Worm (Caenorhabditis elegans) whole organism, L1 larva: Measurements from ENCODE around the gene nhr-181.

Experiments
- C04F5.9 ChIP-seq: sonication (generic microtip); optimal IDR thresholded peaks from 2 replicates; lab custom pipeline; 2016; ENCODE audit warnings: missing genetic modification characterization, missing compliant biosample characterization
- C34B4.2 ChIP-seq: sonication (generic microtip); optimal IDR thresholded peaks from 2 replicates; lab custom pipeline; 2017; ENCODE audit warnings: mild to moderate bottlenecking, missing genetic modification characterization, missing compliant biosample characterization
- F16B12.6 ChIP-seq: fragments of 150-350 bp; optimal IDR thresholded peaks from 2 replicates; lab custom pipeline; 2014; ENCODE audit warnings: missing biosample characterization, missing genetic modification characterization
- aly-2 ChIP-seq: fragments of 150-350 bp; optimal IDR thresholded peaks from 2 replicates; lab custom pipeline; 2014; ENCODE audit warnings: missing biosample characterization, missing genetic modification characterization
- ama-1 ChIP-seq: fragments of 150-350 bp; optimal IDR thresholded peaks from 2 replicates; lab custom pipeline; 2014
- ceh-8 ChIP-seq: fragments of 200-800 bp; sonication (Bioruptor generic); optimal IDR thresholded peaks from 2 replicates; lab custom pipeline; 2018; ENCODE audit warnings: mild to moderate bottlenecking, missing genetic modification characterization, moderate library complexity, missing compliant biosample characterization
- ceh-82 ChIP-seq, 3 experiments: fragments of 150-350 bp in 1 of 3; sonication (generic microtip) in 2 of 3; optimal IDR thresholded peaks; 2 replicates each; lab custom pipeline; 2014 to 2017; ENCODE audit warnings: missing biosample characterization in 3 of 3, missing genetic modification characterization in 3 of 3
- efl-1 ChIP-seq, 4 experiments: fragments of 150-350 bp; optimal IDR thresholded peaks in 3 of 4; peaks in 1 of 4; 1 replicate in 1 of 4; 2 replicates in 3 of 4; lab custom pipeline; 2014; ENCODE audit warnings: missing biosample characterization in 2 of 4, missing genetic modification characterization in 2 of 4, missing genetic modification reagents in 2 of 4
- efl-3 ChIP-seq: fragments of 200-800 bp; sonication (Bioruptor generic); optimal IDR thresholded peaks from 2 replicates; lab custom pipeline; 2018; ENCODE audit warnings: mild to moderate bottlenecking, missing genetic modification characterization, missing compliant biosample characterization
- fkh-8 ChIP-seq: sonication (generic microtip); optimal IDR thresholded peaks from 2 replicates; lab custom pipeline; 2016; ENCODE audit warnings: mild to moderate bottlenecking, missing genetic modification characterization, missing compliant biosample characterization
- hlh-17 ChIP-seq: fragments of 200-800 bp; sonication (Bioruptor generic); optimal IDR thresholded peaks from 2 replicates; lab custom pipeline; 2018; ENCODE audit warnings: missing genetic modification characterization, mild to moderate bottlenecking, missing compliant biosample characterization, moderate library complexity, borderline replicate concordance
- irx-1 ChIP-seq: sonication (generic microtip); optimal IDR thresholded peaks from 2 replicates; lab custom pipeline; 2016; ENCODE audit warnings: missing genetic modification characterization, missing compliant biosample characterization
- isw-1 ChIP-seq: fragments of 200-800 bp; sonication (Bioruptor generic); IDR thresholded peaks from 2 replicates; pipeline ENCODE4 v1.3.6; 2022; ENCODE audit warnings: missing genetic modification characterization, missing compliant biosample characterization
- jun-1 ChIP-seq: fragments of 150-350 bp; optimal IDR thresholded peaks from 2 replicates; lab custom pipeline; 2014; ENCODE audit warnings: missing biosample characterization, missing genetic modification reagents, missing genetic modification characterization
- lin-13 ChIP-seq: fragments of 150-350 bp; optimal IDR thresholded peaks from 2 replicates; lab custom pipeline; 2014; ENCODE audit warnings: missing biosample characterization, missing genetic modification reagents, missing genetic modification characterization
- lin-14 ChIP-seq: fragments of 200-800 bp; sonication (Bioruptor generic); optimal IDR thresholded peaks from 2 replicates; lab custom pipeline; 2018; ENCODE audit warnings: mild to moderate bottlenecking, missing genetic modification characterization, moderate library complexity, missing compliant biosample characterization
- lin-15B ChIP-seq: fragments of 150-350 bp; sonication (generic microtip); optimal IDR thresholded peaks from 3 replicates; lab custom pipeline; 2014; ENCODE audit warnings: missing biosample characterization, missing genetic modification characterization
- mab-9 ChIP-seq: fragments of 200-800 bp; sonication (Bioruptor generic); IDR thresholded peaks from 2 replicates; pipeline ENCODE4 v1.3.6; 2022; ENCODE audit warnings: missing genetic modification reagents, missing genetic modification characterization, missing compliant biosample characterization
- nhr-19 ChIP-seq: fragments of 200-800 bp; sonication (Bioruptor generic); conservative IDR thresholded peaks from 2 replicates; pipeline ENCODE4 v1.3.6; 2022; ENCODE audit warnings: missing genetic modification characterization, missing compliant biosample characterization
- nhr-237 ChIP-seq: fragments of 150-350 bp; optimal IDR thresholded peaks from 2 replicates; lab custom pipeline; 2014; ENCODE audit warnings: missing biosample characterization, missing genetic modification characterization
- nhr-85 ChIP-seq: sonication (generic microtip); peaks from one replicate; lab custom pipeline; 2016; ENCODE audit warnings: missing genetic modification characterization, inconsistent platforms, missing compliant biosample characterization
- snu-23 ChIP-seq: sonication (generic microtip); optimal IDR thresholded peaks from 2 replicates; lab custom pipeline; 2016; ENCODE audit warnings: missing genetic modification characterization, missing compliant biosample characterization
- sptf-1 ChIP-seq: fragments of 150-350 bp; optimal IDR thresholded peaks from 2 replicates; lab custom pipeline; 2014; ENCODE audit warnings: missing biosample characterization, missing genetic modification characterization
- swsn-7 ChIP-seq: sonication (generic microtip); optimal IDR thresholded peaks from 2 replicates; lab custom pipeline; 2016; ENCODE audit warnings: missing genetic modification characterization, missing compliant biosample characterization
- tlp-1 ChIP-seq: fragments of 150-350 bp; optimal IDR thresholded peaks from 2 replicates; lab custom pipeline; 2014; ENCODE audit warnings: missing biosample characterization, missing genetic modification characterization
- unc-130 ChIP-seq: fragments of 150-350 bp; optimal IDR thresholded peaks from 2 replicates; lab custom pipeline; 2017; ENCODE audit warnings: missing biosample characterization, missing genetic modification characterization, inconsistent platforms
- unc-62 ChIP-seq: fragments of 150-350 bp; optimal IDR thresholded peaks from 2 replicates; lab custom pipeline; 2014; ENCODE audit warnings: missing biosample characterization, missing genetic modification reagents, missing genetic modification characterization
- unc-86 ChIP-seq: sonication (generic microtip); optimal IDR thresholded peaks from 2 replicates; lab custom pipeline; 2016; ENCODE audit warnings: missing genetic modification characterization, missing compliant biosample characterization
- zip-4 ChIP-seq: fragments of 200-800 bp; sonication (Bioruptor generic); optimal IDR thresholded peaks from 2 replicates; lab custom pipeline; 2018; ENCODE audit warnings: mild to moderate bottlenecking, missing genetic modification characterization, moderate library complexity, missing compliant biosample characterization
- ztf-4 ChIP-seq: fragments of 150-350 bp; optimal IDR thresholded peaks from 2 replicates; lab custom pipeline; 2014; ENCODE audit warnings: missing biosample characterization, missing genetic modification characterization

The nhr-181 gene

DNA sequence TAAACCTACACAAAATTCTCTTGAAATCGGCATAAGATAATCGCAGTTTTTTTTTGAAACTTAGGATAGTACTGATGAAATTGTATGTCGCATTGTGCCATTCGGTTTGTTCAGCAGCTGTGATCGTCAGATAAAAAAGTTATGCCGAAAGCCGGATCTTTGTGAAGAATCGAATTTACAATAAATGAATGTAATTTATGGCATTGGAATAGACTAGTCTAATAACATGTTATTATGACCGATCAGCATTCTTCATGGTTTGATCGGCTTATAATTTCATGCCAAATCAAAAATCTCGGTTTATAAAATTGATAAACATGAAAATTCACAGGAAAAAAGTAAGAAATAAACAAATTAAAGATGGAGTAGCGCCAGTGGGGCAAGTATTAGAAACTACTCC, 17.7 kb downstream of the nhr-181 start, which contains the start of gene srw-134:
srw-134 (minus strand) TSS at position 101 of the 400 bp plus-strand sequence.
- no peak for TF ChIP-seq nhr-237 (tag; lab: Kevin White, UChicago)

DNA sequence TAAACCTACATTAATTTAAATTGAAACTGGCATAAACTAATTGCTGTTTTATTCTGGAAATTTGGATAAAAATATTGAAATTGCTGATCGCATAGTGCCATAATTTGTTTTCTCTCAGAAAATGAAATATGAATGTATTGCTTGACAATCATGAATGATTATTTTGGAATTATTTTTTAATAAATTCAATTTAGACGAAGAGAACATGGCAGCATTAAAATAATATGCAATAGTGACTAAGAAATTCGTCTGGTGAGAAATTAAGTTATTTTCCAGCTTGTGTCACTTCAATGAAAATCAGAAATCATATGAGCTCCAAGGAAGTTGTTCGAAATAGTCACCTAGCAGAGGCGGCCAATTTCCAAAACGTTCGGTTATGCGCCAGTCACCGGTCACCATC, 19.8 kb downstream of the nhr-181 start, which contains the start of gene srw-133:
srw-133 (minus strand) TSS at position 101 of the 400 bp plus-strand sequence.
- TF ChIP-seq efl-3 (no peak), F16B12.6 (tag; lab: Kevin White, UChicago) (no peak), efl-1 (optimal IDR thresholded peaks at IDR 0.05; lab: Kevin White, UChicago) (no peak), efl-1 (GFP tag; optimal IDR thresholded peaks at IDR 0.05 in 1 of 2; lab: Kevin White, UChicago) (peak in 1 of 2 experiments; percentile 3), fkh-8 (tag; lab: Kevin White, UChicago) (no peak), unc-62 (GFP tag; lab: Kevin White, UChicago) (no peak)
- TF ChIP-seq, all 84 proteins: peak for 1

DNA sequence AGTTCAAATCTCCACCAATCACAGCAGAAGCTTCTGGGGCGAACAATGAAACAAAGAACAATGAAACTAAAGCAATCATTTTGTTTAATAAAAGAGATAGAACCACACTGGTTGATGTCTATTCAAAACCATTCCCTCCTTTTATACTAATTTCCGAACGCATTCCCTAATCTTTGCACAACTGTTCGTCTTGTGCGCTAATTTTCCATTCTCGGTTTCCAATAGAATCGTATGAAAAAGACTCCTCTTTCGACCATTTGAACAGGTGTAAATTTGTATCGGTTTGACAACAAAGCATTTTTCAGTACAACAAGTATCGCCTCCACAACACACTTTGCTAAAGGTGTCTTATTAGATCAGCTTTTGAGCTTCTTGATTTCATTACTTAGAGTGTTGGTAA, 21.2 kb downstream of the nhr-181 start, which contains the start of gene T05B4.8:
T05B4.8 (minus strand) TSS at position 101 of the 400 bp plus-strand sequence.
- no peak for TF ChIP-seq nhr-19 (GFP tag; lab: Robert Waterston, UW)
- TF ChIP-seq efl-1 (optimal IDR thresholded peaks at IDR 0.05; lab: Kevin White, UChicago): no peak
- peak in 1 of 2 experiments; percentile 69 for TF ChIP-seq efl-1 (GFP tag; optimal IDR thresholded peaks at IDR 0.05 in 1 of 2; lab: Kevin White, UChicago)

DNA sequence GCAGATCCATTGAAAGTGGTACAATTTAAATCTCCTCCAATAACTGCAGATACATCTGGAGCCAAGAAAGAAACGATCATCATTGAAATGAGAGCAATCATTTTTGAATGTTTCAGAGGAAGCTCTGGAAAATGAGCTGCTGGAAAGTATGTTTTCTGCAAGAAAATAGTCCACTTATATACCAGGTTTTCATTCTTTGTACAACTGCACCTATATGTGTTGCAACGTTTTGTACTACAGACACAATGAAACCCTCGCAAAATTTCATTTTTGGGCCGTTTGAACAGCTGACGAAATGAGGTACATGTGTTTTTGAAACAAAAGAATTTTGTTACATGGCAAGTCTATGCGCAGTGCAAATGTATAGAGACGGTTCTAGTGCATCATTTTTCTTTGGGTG, 23.5 kb downstream of the nhr-181 start, which contains the start of gene T05B4.9:
T05B4.9 (minus strand) TSS at position 101 of the 400 bp plus-strand sequence.
- TF ChIP-seq mab-9 (no peak), ceh-82 (tag; optimal IDR thresholded peaks at IDR 0.05; lab: Kevin White, UChicago) (no peak), zip-4 (GFP tag; lab: Kevin White, UChicago) (no peak), efl-1 (optimal IDR thresholded peaks at IDR 0.05; lab: Kevin White, UChicago) (no peak), efl-1 (GFP tag; optimal IDR thresholded peaks at IDR 0.05 in 1 of 2; lab: Kevin White, UChicago) (no peak), isw-1 (GFP tag; lab: Robert Waterston, UW) (no peak), aly-2 (no peak)

DNA sequence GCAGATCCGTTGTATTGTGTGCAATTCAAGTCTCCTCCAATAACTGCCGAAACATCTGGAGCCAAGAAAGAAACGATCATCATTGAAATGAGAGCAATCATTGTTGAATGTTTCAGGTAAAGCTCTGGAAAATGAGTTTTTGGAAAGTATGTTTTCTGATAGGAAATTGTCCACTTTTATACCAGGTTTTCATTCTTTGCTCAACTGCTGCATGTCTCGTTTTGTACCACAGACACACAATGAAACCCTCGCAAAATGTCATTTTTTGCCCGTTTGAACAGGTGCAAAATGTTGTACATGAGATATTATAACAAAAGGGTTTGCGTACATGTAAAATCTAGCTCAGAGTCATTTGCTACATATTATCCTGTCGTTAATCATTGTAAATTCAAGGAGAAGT, 25.8 kb downstream of the nhr-181 start, which contains the start of gene T05B4.10:
T05B4.10 (minus strand) TSS at position 101 of the 400 bp plus-strand sequence.
- no peak for TF ChIP-seq ceh-8 (GFP tag; lab: Kevin White, UChicago)
- TF ChIP-seq snu-23: no peak
- no peak for TF ChIP-seq jun-1
- TF ChIP-seq, all 84 proteins: peak for 0

DNA sequence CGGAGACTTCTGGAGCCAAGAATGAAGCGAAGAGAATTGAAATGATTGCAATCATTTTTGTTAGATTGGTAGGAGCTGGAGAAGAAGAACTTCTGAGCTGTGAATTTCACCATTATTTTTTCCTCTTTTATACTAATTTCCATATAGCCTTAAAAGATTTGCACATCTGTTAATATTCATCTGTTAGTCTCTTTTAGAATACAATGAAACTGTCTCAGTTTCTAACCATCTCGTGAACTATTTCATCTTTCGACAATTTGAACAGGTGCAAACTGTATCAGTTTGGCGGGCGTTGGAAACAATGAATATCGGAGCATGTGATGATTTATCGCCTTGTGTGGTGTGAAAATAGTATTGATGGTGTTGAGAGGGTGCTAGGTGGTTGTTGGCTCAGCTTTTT, 27.6 kb downstream of the nhr-181 start, which contains the start of gene phat-5:
phat-5 (minus strand) TSS at position 101 of the 400 bp plus-strand sequence.
- TF ChIP-seq F16B12.6 (tag; lab: Kevin White, UChicago): no peak
- TF ChIP-seq, all 84 proteins: peak for 0

DNA sequence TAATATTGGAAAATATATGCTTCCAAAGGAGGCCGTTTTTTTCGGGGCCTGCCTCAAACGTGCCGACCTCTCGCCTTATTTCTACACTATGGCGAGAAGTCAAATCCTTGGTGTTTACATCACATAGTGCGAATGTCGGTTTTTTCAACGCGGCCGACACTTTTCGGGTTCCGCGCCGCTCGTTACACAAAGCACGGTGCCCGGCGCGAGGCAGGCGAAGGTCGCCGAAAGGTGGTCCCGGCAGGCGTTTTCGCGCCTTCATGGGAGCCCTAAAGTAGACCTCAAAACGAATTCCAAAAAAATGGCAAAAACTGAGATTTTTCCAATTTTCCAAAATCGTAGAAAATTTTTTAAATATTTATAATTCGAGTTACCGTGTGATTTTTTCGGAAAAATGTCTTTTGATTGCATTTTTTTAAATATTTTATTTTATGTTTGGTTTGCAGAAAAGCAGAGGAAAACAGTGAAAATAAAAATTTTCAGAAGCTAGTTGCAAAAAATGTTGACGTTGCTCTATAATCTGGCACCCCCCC, 30.8 kb downstream of the nhr-181 start, which contains the start of gene T05B4.12:
T05B4.12 (minus strand) TSS at position 483 of the 533 bp plus-strand sequence.
- TF ChIP-seq ztf-4 (tag; lab: Kevin White, UChicago) (no peak), unc-130 (tag; lab: Kevin White, UChicago) (no peak), ceh-82 (tag; optimal IDR thresholded peaks at IDR 0.05; lab: Kevin White, UChicago) (no peak), lin-15B (no peak), unc-86 (tag; lab: Kevin White, UChicago) (no peak)

DNA sequence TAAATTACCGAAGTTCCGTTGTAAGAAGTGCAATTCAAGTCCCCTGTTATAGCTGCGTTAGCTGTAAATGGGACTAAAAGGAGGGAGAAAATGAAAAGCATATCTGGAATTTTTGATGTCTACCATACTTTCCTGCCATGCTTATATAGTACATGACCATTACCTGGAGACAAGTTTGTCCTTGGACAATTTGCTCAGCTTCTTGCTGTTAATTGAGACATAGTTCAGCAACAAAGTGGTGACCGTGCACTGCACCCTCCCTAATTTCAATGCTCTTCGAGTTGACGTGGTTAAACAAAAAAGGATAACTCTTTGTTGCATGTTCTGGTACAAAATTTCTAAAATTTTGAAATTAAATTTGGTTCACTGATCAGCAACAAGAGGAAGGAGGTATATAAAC, 32.6 kb downstream of the nhr-181 start, which contains the start of gene T05B4.13:
T05B4.13 (minus strand) TSS at position 101 of the 400 bp plus-strand sequence.
- no peak for TF ChIP-seq lin-14 (GFP tag; lab: Kevin White, UChicago)
- no peak for TF ChIP-seq swsn-7 (tag; lab: Kevin White, UChicago)

DNA sequence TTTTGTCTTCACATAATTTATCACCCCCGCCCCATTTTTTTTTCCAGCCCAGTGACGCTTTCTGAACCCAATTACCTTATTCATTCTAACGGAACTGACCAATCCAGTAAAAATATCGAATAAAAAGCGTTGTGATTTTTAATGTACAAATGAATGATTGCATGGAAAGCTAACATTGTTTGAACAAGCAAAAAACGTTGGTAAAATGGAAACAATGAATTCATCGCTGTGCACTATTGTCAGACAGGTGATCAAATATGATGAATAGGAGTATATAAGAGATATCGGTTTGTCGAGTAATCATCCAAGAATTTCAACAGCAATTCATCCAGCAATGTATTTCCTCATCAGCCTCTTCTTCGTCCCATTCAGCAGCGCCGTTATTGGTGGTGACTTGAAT, 34.8 kb downstream of the nhr-181 start, which contains the start of gene phat-4:
phat-4 (plus strand) TSS at position 301 of the 400 bp plus-strand sequence.
- TF ChIP-seq irx-1 (tag; lab: Kevin White, UChicago): no peak
- TF ChIP-seq unc-130 (tag; lab: Kevin White, UChicago): no peak
- no peak for TF ChIP-seq ama-1
- TF ChIP-seq lin-15B: no peak
- TF ChIP-seq C04F5.9 (tag; lab: Kevin White, UChicago): no peak
- TF ChIP-seq lin-13 (GFP tag; lab: Kevin White, UChicago): no peak
- TF ChIP-seq tlp-1 (tag; lab: Kevin White, UChicago): no peak
- TF ChIP-seq ztf-4 (tag; lab: Kevin White, UChicago): no peak
- no peak for TF ChIP-seq hlh-17 (GFP tag; lab: Kevin White, UChicago)
- no peak for TF ChIP-seq nhr-85 (tag; lab: Kevin White, UChicago)
- no peak for TF ChIP-seq C34B4.2 (tag; lab: Kevin White, UChicago)
- no peak for TF ChIP-seq sptf-1 (tag; lab: Kevin White, UChicago)
- TF ChIP-seq, all 84 proteins: peak for 0
